Fruit fly (Drosophila melanogaster) whole organism, wandering third instar larva: Measurements from ENCODE around the gene Tango6.

ENCODE experiments used
- Abd-B ChIP-seq: fragments of >200 bp; optimal IDR thresholded peaks from 2 replicates; lab custom pipeline; 2017; ENCODE audit warnings: missing biosample characterization, missing genetic modification characterization
- Hr78 ChIP-seq: fragments of >200 bp; optimal IDR thresholded peaks from 2 replicates; lab custom pipeline; 2017; ENCODE audit warnings: missing biosample characterization, missing genetic modification characterization
- N ChIP-seq: fragments of >200 bp; optimal IDR thresholded peaks from 2 replicates; lab custom pipeline; 2018; ENCODE audit warnings: missing biosample characterization, missing external identifiers, missing genetic modification characterization
- Rel ChIP-seq, 2 experiments: fragments of 200-800 bp; sonication (Bioruptor generic) in 1 of 2; optimal IDR thresholded peaks; 2 replicates in 1 of 2; 3 replicates in 1 of 2; lab custom pipeline; 2016 to 2019; ENCODE audit warnings: mild to moderate bottlenecking in 2 of 2, missing biosample characterization in 2 of 2, missing genetic modification characterization in 2 of 2, moderate library complexity in 1 of 2
- Sp1 ChIP-seq: fragments of 200-800 bp; sonication (Bioruptor generic); optimal IDR thresholded peaks from 3 replicates; lab custom pipeline; 2019; ENCODE audit warnings: missing biosample characterization, mild to moderate bottlenecking, missing genetic modification characterization, moderate library complexity
- br ChIP-seq: fragments of 200-800 bp; sonication (Bioruptor generic); optimal IDR thresholded peaks from 2 replicates; lab custom pipeline; 2016; ENCODE audit warnings: missing biosample characterization, missing genetic modification characterization
- fru ChIP-seq: fragments of 200-800 bp; sonication (Bioruptor generic); optimal IDR thresholded peaks from 3 replicates; lab custom pipeline; 2016; ENCODE audit warnings: missing biosample characterization, mild to moderate bottlenecking, missing genetic modification characterization
- pan ChIP-seq: fragments of >200 bp; optimal IDR thresholded peaks from 2 replicates; lab custom pipeline; 2017
- psq ChIP-seq: fragments of 200-800 bp; sonication (Bioruptor generic); optimal IDR thresholded peaks from 3 replicates; lab custom pipeline; 2017; ENCODE audit warnings: missing biosample characterization, mild to moderate bottlenecking, missing genetic modification characterization, moderate library complexity
- sage ChIP-seq: fragments of 200-800 bp; sonication (Bioruptor generic); optimal IDR thresholded peaks from 2 replicates; lab custom pipeline; 2016; ENCODE audit warnings: missing biosample characterization, mild to moderate bottlenecking, missing genetic modification characterization
- sv ChIP-seq: fragments of 200-800 bp; sonication (Bioruptor generic); optimal IDR thresholded peaks from 3 replicates; lab custom pipeline; 2016; ENCODE audit warnings: missing biosample characterization, missing genetic modification characterization

DNA sequence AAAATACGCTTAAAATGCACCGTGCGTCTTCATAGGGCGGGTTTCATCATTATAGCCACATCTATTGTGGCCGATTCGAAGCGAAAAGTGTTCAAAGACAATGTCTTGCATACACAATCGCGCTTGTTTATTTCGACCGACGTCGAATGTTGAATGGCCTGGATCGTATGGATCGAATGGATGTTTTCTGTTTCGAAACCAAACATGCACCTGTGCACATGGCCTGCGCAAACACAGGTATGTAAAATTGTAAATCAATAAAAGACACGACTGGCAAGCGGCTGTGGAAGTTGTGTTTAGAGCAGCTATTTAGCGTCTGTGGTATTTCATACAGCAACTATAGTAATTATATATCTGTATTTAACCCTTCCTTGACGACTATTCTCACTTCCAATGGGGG, 12.7 kb downstream of the Tango6 start:
- TF ChIP-seq Hr78 (GFP tag; lab: Kevin White, UChicago) (no peak), pan (no peak), fru (GFP tag; lab: Kevin White, UChicago) (peak; percentile 21), Rel (GFP tag; optimal IDR thresholded peaks at IDR 0.05; lab: Kevin White, UChicago) (no peak), Rel (tag; optimal IDR thresholded peaks at IDR 0.05; lab: Kevin White, UChicago) (no peak), psq (GFP tag; lab: Kevin White, UChicago) (no peak), N (GFP tag; lab: Kevin White, UChicago) (no peak), sv (GFP tag; lab: Kevin White, UChicago) (no peak), Sp1 (no peak), Abd-B (GFP tag; lab: Kevin White, UChicago) (no peak), br (GFP tag; lab: Kevin White, UChicago) (peak; percentile 31), sage (GFP tag; lab: Kevin White, UChicago) (no peak)
